Worm (Caenorhabditis elegans): ENCODE measurements around the gene srh-243.

DNA sequence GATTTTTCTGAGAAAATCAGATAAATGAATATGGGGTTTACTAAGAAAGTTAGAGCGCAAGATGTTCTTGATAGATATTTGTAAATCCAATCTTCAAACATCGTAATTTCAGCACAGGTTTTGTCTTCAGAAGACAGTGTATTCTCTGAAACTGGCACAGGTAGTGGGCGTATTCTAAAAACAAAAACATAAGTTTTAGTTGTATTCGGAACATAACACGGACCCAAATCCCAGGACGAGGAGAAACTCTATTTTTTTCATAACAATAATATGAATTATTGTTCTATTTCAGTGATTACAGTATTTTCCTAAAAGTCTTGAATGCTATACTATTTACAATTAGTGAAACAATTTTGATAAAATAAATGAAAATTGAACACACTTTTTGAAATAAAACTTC, 33.7 kb upstream of the srh-243 start, which contains the start of gene srj-45:
- TF ChIP-seq ztf-23 (GFP tag; IDR thresholded peaks at IDR 0.05) (no peak), ztf-29 (GFP tag; IDR thresholded peaks at IDR 0.05) (no peak), klf-2 (GFP tag; conservative IDR thresholded peaks at IDR 0.05) (no peak), T22C8.4 (GFP tag; IDR thresholded peaks at IDR 0.05) (no peak)
